Worm (Caenorhabditis elegans) whole organism, midembryonic: Measurements from ENCODE around the gene orc-5.

ENCODE experiments used
- cog-1 ChIP-seq: sonication (generic microtip); optimal IDR thresholded peaks from 2 replicates; lab custom pipeline; 2016; ENCODE audit warnings: missing genetic modification characterization, missing compliant biosample characterization
- flt-1 ChIP-seq: fragments of 200-800 bp; sonication (Bioruptor generic); IDR thresholded peaks from 2 replicates; pipeline ENCODE4 v1.3.6; 2022; ENCODE audit warnings: missing genetic modification characterization, missing compliant biosample characterization
- ztf-23 ChIP-seq: fragments of 200-800 bp; sonication (Bioruptor generic); IDR thresholded peaks from 2 replicates; pipeline ENCODE4 v1.3.6; 2022; ENCODE audit warnings: missing genetic modification reagents, missing genetic modification characterization, missing compliant biosample characterization

DNA sequence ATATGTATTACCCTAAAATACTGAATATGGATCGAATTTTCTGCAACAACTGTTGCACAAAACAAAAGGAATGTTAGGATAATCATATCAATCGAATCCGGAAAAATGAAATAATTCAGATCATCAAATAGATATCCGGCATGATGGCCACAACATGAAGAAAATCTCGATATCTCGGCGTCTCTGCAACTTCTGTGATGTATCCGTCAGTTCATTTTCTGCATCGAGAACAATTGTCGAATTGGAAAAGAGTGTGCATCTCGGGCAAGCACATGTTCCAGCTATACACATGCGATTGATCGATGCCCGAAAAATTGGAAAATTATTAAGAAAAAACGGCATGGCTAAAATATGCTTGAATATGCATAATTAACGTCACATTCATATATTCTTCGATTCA lies 48.6 kb downstream of the orc-5 start, which contains the start of the genes K08C7.6 and R102.1:
- TF ChIP-seq flt-1 (no peak), cog-1 (tag; lab: Kevin White, UChicago) (no peak), ztf-23 (GFP tag; lab: Robert Waterston, UW) (no peak)
